Fruit fly (Drosophila melanogaster) whole organism, embryonic: ENCODE results near the gene CG17032.

Experiments used
- ATbp ChIP-seq: fragments of 200-800 bp; sonication (Bioruptor generic); optimal IDR thresholded peaks from 2 replicates; lab custom pipeline; 2017; ENCODE audit warnings: missing biosample characterization, mild to moderate bottlenecking, missing genetic modification characterization, missing genetic modification reagents
- Aef1 ChIP-seq: fragments of 200-800 bp; sonication (Bioruptor generic); IDR thresholded peaks from 3 replicates; pipeline ENCODE4 v1.3.6; 2022; ENCODE audit warnings: missing biosample characterization, missing genetic modification characterization
- Atf-2 ChIP-seq: fragments of 200-800 bp; sonication (Bioruptor generic); optimal IDR thresholded peaks from 2 replicates; lab custom pipeline; 2016; ENCODE audit warnings: missing biosample characterization, missing genetic modification characterization
- BtbVII ChIP-seq: fragments of 200-800 bp; sonication (Bioruptor generic); optimal IDR thresholded peaks from 3 replicates; lab custom pipeline; 2017; ENCODE audit warnings: missing biosample characterization, mild to moderate bottlenecking, missing genetic modification characterization
- CG10543 ChIP-seq: fragments of 200-800 bp; sonication (Bioruptor generic); optimal IDR thresholded peaks from 3 replicates; lab custom pipeline; 2017; ENCODE audit warnings: missing biosample characterization, mild to moderate bottlenecking, missing genetic modification characterization, moderate library complexity
- CG12071 ChIP-seq: fragments of 200-800 bp; sonication (Bioruptor generic); optimal IDR thresholded peaks from 3 replicates; lab custom pipeline; 2018; ENCODE audit warnings: missing biosample characterization, mild to moderate bottlenecking, missing genetic modification characterization
- CG1603 ChIP-seq: fragments of 200-800 bp; sonication (Bioruptor generic); optimal IDR thresholded peaks from 2 replicates; lab custom pipeline; 2019; ENCODE audit warnings: missing biosample characterization, mild to moderate bottlenecking, missing genetic modification characterization, moderate library complexity
- CG3407 ChIP-seq: fragments of 200-800 bp; sonication (Bioruptor generic); optimal IDR thresholded peaks from 2 replicates; lab custom pipeline; 2018; ENCODE audit warnings: missing biosample characterization, mild to moderate bottlenecking, missing genetic modification characterization
- CG4707 ChIP-seq: fragments of 200-800 bp; sonication (Bioruptor generic); optimal IDR thresholded peaks from 2 replicates; lab custom pipeline; 2018; ENCODE audit warnings: missing biosample characterization, mild to moderate bottlenecking, missing genetic modification characterization, moderate library complexity
- CG9727 ChIP-seq: fragments of 200-800 bp; sonication (Bioruptor generic); optimal IDR thresholded peaks from 3 replicates; lab custom pipeline; 2017; ENCODE audit warnings: missing biosample characterization, mild to moderate bottlenecking, missing genetic modification characterization
- CG9932 ChIP-seq: fragments of 200-800 bp; sonication (Bioruptor generic); IDR thresholded peaks from 2 replicates; pipeline ENCODE4 v1.3.6; 2022; ENCODE audit warnings: missing biosample characterization, missing genetic modification characterization
- Deaf1 ChIP-seq: fragments of 200-800 bp; optimal IDR thresholded peaks from 3 replicates; lab custom pipeline; 2019; ENCODE audit warnings: missing biosample characterization, mild to moderate bottlenecking, missing genetic modification characterization, moderate library complexity
- Drgx ChIP-seq: fragments of 200-800 bp; sonication (Bioruptor generic); IDR thresholded peaks from 2 replicates; pipeline ENCODE4 v1.3.6; 2022; ENCODE audit warnings: missing biosample characterization, missing genetic modification characterization
- Eip74EF ChIP-seq, 2 experiments: fragments of 200-800 bp in 1 of 2; fragments of >200 bp in 1 of 2; sonication (Bioruptor generic) in 1 of 2; optimal IDR thresholded peaks; 2 replicates each; lab custom pipeline; 2017 to 2019; ENCODE audit warnings: missing biosample characterization in 2 of 2, missing genetic modification characterization in 2 of 2, mild to moderate bottlenecking in 1 of 2, moderate library complexity in 1 of 2
- Ets97D ChIP-seq: fragments of 200-800 bp; sonication (Bioruptor generic); optimal IDR thresholded peaks from 3 replicates; lab custom pipeline; 2016; ENCODE audit warnings: missing biosample characterization, missing genetic modification characterization
- Hsf ChIP-seq: fragments of 200-800 bp; sonication (Bioruptor generic); optimal IDR thresholded peaks from 3 replicates; lab custom pipeline; 2016; ENCODE audit warnings: missing biosample characterization, missing genetic modification characterization
- Jarid2 ChIP-seq: fragments of 200-800 bp; sonication (Bioruptor generic); optimal IDR thresholded peaks from 3 replicates; lab custom pipeline; 2017; ENCODE audit warnings: mild to moderate bottlenecking, missing biosample characterization, missing genetic modification reagents, missing genetic modification characterization
- MESR4 ChIP-seq: fragments of 200-800 bp; sonication (Bioruptor generic); optimal IDR thresholded peaks from 2 replicates; lab custom pipeline; 2018; ENCODE audit warnings: missing biosample characterization, mild to moderate bottlenecking, missing genetic modification characterization, moderate library complexity
- Sox100B ChIP-seq: fragments of 200-800 bp; sonication (Bioruptor generic); optimal IDR thresholded peaks from 3 replicates; lab custom pipeline; 2018; ENCODE audit warnings: missing biosample characterization, mild to moderate bottlenecking, missing genetic modification characterization
- Spps ChIP-seq: fragments of 200-800 bp; sonication (Bioruptor generic); optimal IDR thresholded peaks from 2 replicates; lab custom pipeline; 2018; ENCODE audit warnings: missing biosample characterization, mild to moderate bottlenecking, missing genetic modification characterization
- Ssrp ChIP-seq: fragments of 200-800 bp; sonication (Bioruptor generic); optimal IDR thresholded peaks from 2 replicates; lab custom pipeline; 2018; ENCODE audit warnings: missing biosample characterization, mild to moderate bottlenecking, missing genetic modification characterization, moderate library complexity
- bsh ChIP-seq, 2 experiments: fragments of 200-800 bp; sonication (Bioruptor generic); optimal IDR thresholded peaks; 2 replicates each; lab custom pipeline; 2017 to 2018; ENCODE audit warnings: mild to moderate bottlenecking in 2 of 2, missing biosample characterization in 2 of 2, missing genetic modification characterization in 2 of 2, moderate library complexity in 1 of 2
- cato ChIP-seq: fragments of 200-800 bp; sonication (Bioruptor generic); optimal IDR thresholded peaks from 2 replicates; lab custom pipeline; 2016; ENCODE audit warnings: missing biosample characterization, missing genetic modification characterization, borderline replicate concordance
- caup ChIP-seq: fragments of 200-800 bp; sonication (Bioruptor generic); optimal IDR thresholded peaks from 3 replicates; lab custom pipeline; 2017; ENCODE audit warnings: missing biosample characterization, mild to moderate bottlenecking, missing genetic modification characterization, moderate library complexity; ENCODE audit not compliant: severe bottlenecking
- chinmo ChIP-seq: fragments of 200-800 bp; sonication (Bioruptor generic); IDR thresholded peaks from 4 replicates; pipeline ENCODE4 v1.3.6; 2022; ENCODE audit warnings: missing biosample characterization, missing genetic modification characterization; ENCODE audit not compliant: partially characterized antibody
- chm ChIP-seq: fragments of 200-800 bp; sonication (Bioruptor generic); IDR thresholded peaks from 2 replicates; pipeline ENCODE4 v1.3.6; 2022; ENCODE audit warnings: missing biosample characterization, missing genetic modification characterization
- dysf ChIP-seq: fragments of 200-800 bp; sonication (Bioruptor generic); IDR thresholded peaks from 3 replicates; pipeline ENCODE4 v1.3.6; 2022; ENCODE audit warnings: missing biosample characterization, missing genetic modification characterization
- ems ChIP-seq: fragments of 200-800 bp; sonication (Bioruptor generic); optimal IDR thresholded peaks from 3 replicates; lab custom pipeline; 2016; ENCODE audit warnings: missing biosample characterization, missing genetic modification characterization
- exex ChIP-seq: fragments of 200-800 bp; sonication (Bioruptor generic); optimal IDR thresholded peaks from 4 replicates; lab custom pipeline; 2018; ENCODE audit warnings: missing biosample characterization, mild to moderate bottlenecking, missing genetic modification characterization, moderate library complexity
- gem ChIP-seq: fragments of 200-800 bp; sonication (Bioruptor generic); optimal IDR thresholded peaks from 2 replicates; lab custom pipeline; 2019; ENCODE audit warnings: missing biosample characterization, mild to moderate bottlenecking, missing genetic modification characterization, moderate library complexity
- gro ChIP-seq: fragments of 200-800 bp; sonication (Bioruptor generic); optimal IDR thresholded peaks from 2 replicates; lab custom pipeline; 2016; ENCODE audit warnings: missing biosample characterization, missing genetic modification characterization
- gsb ChIP-seq: fragments of 200-800 bp; sonication (Bioruptor generic); IDR thresholded peaks from 2 replicates; pipeline ENCODE4 v1.3.6; 2022; ENCODE audit warnings: missing biosample characterization, missing genetic modification characterization
- hbn ChIP-seq: fragments of 200-800 bp; sonication (Bioruptor generic); IDR thresholded peaks from 2 replicates; pipeline ENCODE4 v1.3.6; 2022; ENCODE audit warnings: missing biosample characterization, missing genetic modification characterization; ENCODE audit not compliant: partially characterized antibody
- ind ChIP-seq: fragments of 200-800 bp; sonication (Bioruptor generic); optimal IDR thresholded peaks from 3 replicates; lab custom pipeline; 2016; ENCODE audit warnings: missing biosample characterization, missing genetic modification characterization
- lmd ChIP-seq: fragments of 200-800 bp; sonication (Bioruptor generic); IDR thresholded peaks from 2 replicates; pipeline ENCODE4 v1.3.6; 2022; ENCODE audit warnings: missing biosample characterization, missing genetic modification characterization
- mam ChIP-seq: fragments of 200-800 bp; sonication (Bioruptor generic); optimal IDR thresholded peaks from 3 replicates; lab custom pipeline; 2016; ENCODE audit warnings: missing biosample characterization, missing genetic modification characterization
- nmo ChIP-seq: fragments of 200-800 bp; sonication (Bioruptor generic); optimal IDR thresholded peaks from 2 replicates; lab custom pipeline; 2018; ENCODE audit warnings: missing biosample characterization, mild to moderate bottlenecking, missing genetic modification characterization, moderate library complexity
- nom ChIP-seq: fragments of 200-800 bp; sonication (Bioruptor generic); optimal IDR thresholded peaks from 2 replicates; lab custom pipeline; 2017; ENCODE audit warnings: missing biosample characterization, missing genetic modification characterization, mild to moderate bottlenecking, moderate library complexity, missing genetic modification reagents
- scrt ChIP-seq: fragments of 200-800 bp; sonication (Bioruptor generic); optimal IDR thresholded peaks from 2 replicates; lab custom pipeline; 2018; ENCODE audit warnings: missing biosample characterization, mild to moderate bottlenecking, missing genetic modification characterization, moderate library complexity
- sd ChIP-seq: fragments of 200-800 bp; sonication (Bioruptor generic); optimal IDR thresholded peaks from 3 replicates; lab custom pipeline; 2018; ENCODE audit warnings: missing biosample characterization, mild to moderate bottlenecking, missing genetic modification characterization, moderate library complexity
- shn ChIP-seq: fragments of 200-800 bp; sonication (Bioruptor generic); optimal IDR thresholded peaks from 3 replicates; lab custom pipeline; 2016; ENCODE audit warnings: missing biosample characterization, missing genetic modification characterization
- ttk ChIP-seq: fragments of 200-800 bp; sonication (Bioruptor generic); IDR thresholded peaks from 2 replicates; pipeline ENCODE4 v2.1.2; 2022; ENCODE audit warnings: missing biosample characterization, missing genetic modification characterization
- twi ChIP-seq: fragments of 200-800 bp; optimal IDR thresholded peaks from 2 replicates; lab custom pipeline; 2019; ENCODE audit warnings: missing biosample characterization, mild to moderate bottlenecking, missing genetic modification characterization, moderate library complexity
- vnd ChIP-seq: fragments of 200-800 bp; sonication (Bioruptor generic); IDR thresholded peaks from 3 replicates; pipeline ENCODE4 v1.3.6; 2022; ENCODE audit warnings: missing biosample characterization, missing genetic modification characterization; ENCODE audit not compliant: partially characterized antibody
- vvl ChIP-seq: fragments of 200-800 bp; sonication (Bioruptor generic); IDR thresholded peaks from 2 replicates; pipeline ENCODE4 v1.3.6; 2022; ENCODE audit warnings: missing biosample characterization, missing genetic modification characterization
- wek ChIP-seq: fragments of 200-800 bp; sonication (Bioruptor generic); optimal IDR thresholded peaks from 3 replicates; lab custom pipeline; 2018; ENCODE audit warnings: missing biosample characterization, mild to moderate bottlenecking, missing genetic modification characterization, moderate library complexity
- zf30C ChIP-seq: fragments of 200-800 bp; sonication (Bioruptor generic); optimal IDR thresholded peaks from 3 replicates; lab custom pipeline; 2018; ENCODE audit warnings: missing biosample characterization, mild to moderate bottlenecking, missing genetic modification characterization

Gene CG17032

DNA sequence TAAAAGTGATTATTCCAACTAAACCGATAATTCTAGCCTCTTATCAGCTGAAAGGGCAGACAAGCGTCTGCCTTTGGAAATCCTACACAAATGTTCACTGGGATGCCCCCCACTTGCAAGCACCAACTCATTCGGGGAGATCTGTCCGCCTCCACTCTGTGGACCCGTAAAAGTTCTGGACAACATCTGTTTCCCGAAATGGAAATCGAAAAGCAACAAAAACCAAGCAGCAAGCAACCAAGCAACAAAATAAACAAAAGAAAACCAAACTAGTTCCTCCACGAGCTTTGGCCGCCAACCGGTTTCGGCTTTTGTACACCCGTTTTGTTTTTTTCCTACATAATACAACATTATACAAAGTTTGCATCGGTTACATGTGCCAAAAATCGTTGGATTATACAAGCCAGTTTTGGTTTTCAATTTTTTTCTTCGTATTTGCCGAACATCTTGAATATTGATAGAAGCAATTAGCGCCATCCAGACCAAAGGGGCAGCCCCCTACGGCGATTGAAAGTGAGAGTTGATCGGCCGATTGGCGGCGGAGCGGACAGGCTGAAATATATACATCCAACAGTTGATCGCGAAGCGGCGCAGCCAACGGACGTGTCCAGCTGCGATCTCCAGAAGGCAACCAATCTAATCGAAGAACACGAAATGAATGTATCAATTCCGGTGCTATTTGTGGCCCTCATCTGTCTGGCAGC, at the start of gene CG17032 (continued):
- TF ChIP-seq caup (GFP tag; lab: Kevin White, UChicago) = peak; percentile 15
- no peak for TF ChIP-seq ATbp
- TF ChIP-seq hbn (GFP tag; lab: Robert Waterston, UW) = no peak
- peak in 1 of 2 experiments; percentile 30 for TF ChIP-seq bsh (GFP tag; optimal IDR thresholded peaks at IDR 0.05; lab: Kevin White, UChicago)
- no peak for TF ChIP-seq ems (GFP tag; lab: Kevin White, UChicago)
- no peak for TF ChIP-seq vnd (GFP tag; lab: Robert Waterston, UW)
- peak in 1 of 2 experiments; percentile 58 for TF ChIP-seq Eip74EF (GFP tag; optimal IDR thresholded peaks at IDR 0.05; lab: Kevin White, UChicago)
- no peak for TF ChIP-seq cato
- peak; percentile 4 for TF ChIP-seq MESR4 (GFP tag; lab: Kevin White, UChicago)
- no peak for TF ChIP-seq CG12071 (GFP tag; lab: Kevin White, UChicago)
- peak; percentile 57 for TF ChIP-seq Deaf1 (tag; lab: Kevin White, UChicago)
- TF ChIP-seq nom = peak; percentile 39
- peak; percentile 2 for TF ChIP-seq Spps (tag; lab: Kevin White, UChicago)
- peak; percentile 55 for TF ChIP-seq gro
- TF ChIP-seq vvl (GFP tag; lab: Robert Waterston, UW) = peak; percentile 75
- TF ChIP-seq chinmo = peak; percentile 65; the same call in 1 of the 4 replicates
- TF ChIP-seq gsb = no peak
- peak; percentile 14; the same call in 1 of the 2 replicates for TF ChIP-seq Drgx (GFP tag; lab: Robert Waterston, UW)
- peak; percentile 40; the same call in 1 of the 2 replicates for TF ChIP-seq CG9932 (GFP tag; lab: Robert Waterston, UW)
- peak; percentile 47 for TF ChIP-seq twi

- TF ChIP-seq shn (no peak), exex (peak; percentile 21), Ssrp (tag; lab: Kevin White, UChicago) (peak; percentile 30), ttk (GFP tag; lab: Robert Waterston, UW) (peak; percentile 39; the same call in 1 of the 2 replicates), sd (no peak), CG9727 (GFP tag; lab: Kevin White, UChicago) (peak; percentile 71), ind (GFP tag; lab: Kevin White, UChicago) (peak; percentile 40), CG3407 (GFP tag; lab: Kevin White, UChicago) (no peak), Aef1 (GFP tag; lab: Robert Waterston, UW) (peak; percentile 27; the same call in 1 of the 3 replicates), chm (GFP tag; lab: Robert Waterston, UW) (no peak), zf30C (GFP tag; lab: Kevin White, UChicago) (peak; percentile 69), BtbVII (GFP tag; lab: Kevin White, UChicago) (peak; percentile 56), wek (GFP tag; lab: Kevin White, UChicago) (no peak), Jarid2 (GFP tag; lab: Kevin White, UChicago) (peak; percentile 0), lmd (0 out of 2 replicates have a peak, but pooled peaks have one; percentile 33), CG1603 (no peak), Atf-2 (GFP tag; lab: Kevin White, UChicago) (no peak), CG10543 (GFP tag; lab: Kevin White, UChicago) (peak; percentile 76), scrt (peak; percentile 19), mam (GFP tag; lab: Kevin White, UChicago) (peak; percentile 42), Ets97D (GFP tag; lab: Kevin White, UChicago) (no peak), CG4707 (GFP tag; lab: Kevin White, UChicago) (peak; percentile 29), nmo (peak; percentile 43), Hsf (GFP tag; lab: Kevin White, UChicago) (peak; percentile 38), Sox100B (GFP tag; lab: Kevin White, UChicago) (peak; percentile 59), gsb (no peak), dysf (peak; percentile 62; the same call in 2 of the 3 replicates), gem (peak; percentile 74)
Observed at dm6 chr3L:15921043-15921621, 37.5 kb upstream of the CG17032 start.
